Worm (Caenorhabditis elegans) whole organism, L1 larva: ENCODE results near the gene F40F8.1.
A peak's percentile ranks its signal among the peaks of the same experiment; 100 is the strongest.

Experiments
- lsy-2 ChIP-seq, 2 experiments: fragments of 150-350 bp; optimal IDR thresholded peaks; 2 replicates each; lab custom pipeline; 2014; ENCODE audit warnings: missing biosample characterization in 2 of 2, missing genetic modification characterization in 2 of 2
- mep-1 ChIP-seq: fragments of 150-350 bp; optimal IDR thresholded peaks from 2 replicates; lab custom pipeline; 2014; ENCODE audit warnings: missing biosample characterization, missing genetic modification characterization
- zag-1 ChIP-seq: fragments of 150-350 bp; optimal IDR thresholded peaks from 2 replicates; lab custom pipeline; 2014; ENCODE audit warnings: missing biosample characterization, missing genetic modification characterization
- ztf-11 ChIP-seq, 2 experiments: sonication (generic microtip); optimal IDR thresholded peaks; 2 replicates each; lab custom pipeline; 2016 to 2017; ENCODE audit warnings: missing genetic modification characterization in 2 of 2, missing biosample characterization in 1 of 2, missing compliant biosample characterization in 1 of 2

ce11 chrII:11097154-11097887, 30.1 kb upstream of the F40F8.1 start, which contains the start of the genes rpl-36.A and nuo-1:
- peak; percentile 89 for TF ChIP-seq mep-1
- peak in 1 of 2 experiments; percentile 25 for TF ChIP-seq ztf-11 (tag; optimal IDR thresholded peaks at IDR 0.05; lab: Kevin White, UChicago)
- TF ChIP-seq lsy-2 (tag; optimal IDR thresholded peaks at IDR 0.05; lab: Kevin White, UChicago), result peak; percentile 98 to 99
- no peak for TF ChIP-seq zag-1
